Worm (Caenorhabditis elegans) whole organism, young adult: Measurements from ENCODE around the gene Y51B9A.14.
A peak's percentile ranks its signal among the peaks of the same experiment; 100 is the strongest.

Experiments
- B0035.1 ChIP-seq: sonication (generic microtip); optimal IDR thresholded peaks from 2 replicates; lab custom pipeline; 2016; ENCODE audit warnings: missing genetic modification characterization, mild to moderate bottlenecking, missing compliant biosample characterization, missing genotype, missing genetic modification reagents
- D2030.7 ChIP-seq: fragments of 200-800 bp; sonication (Bioruptor generic); IDR thresholded peaks from 2 replicates; pipeline ENCODE4 v1.3.6; 2022; ENCODE audit warnings: missing genetic modification reagents, missing genetic modification characterization, missing compliant biosample characterization
- F10E7.11 ChIP-seq: sonication (generic microtip); optimal IDR thresholded peaks from 2 replicates; lab custom pipeline; 2017; ENCODE audit warnings: mild to moderate bottlenecking, missing genetic modification characterization, moderate library complexity, missing compliant biosample characterization
- F55B11.4 ChIP-seq: sonication (generic microtip); optimal IDR thresholded peaks from 2 replicates; lab custom pipeline; 2016; ENCODE audit warnings: missing compliant biosample characterization, missing genetic modification characterization, borderline replicate concordance; ENCODE audit not compliant: insufficient read depth
- K12H6.12 ChIP-seq: fragments of 200-800 bp; sonication (Bioruptor generic); optimal IDR thresholded peaks from 2 replicates; lab custom pipeline; 2018; ENCODE audit warnings: mild to moderate bottlenecking, missing genetic modification characterization, missing compliant biosample characterization
- Y67H2A.10 ChIP-seq: fragments of 200-800 bp; sonication (Bioruptor generic); conservative IDR thresholded peaks from 2 replicates; pipeline ENCODE4 v1.3.6; 2022; ENCODE audit warnings: missing genetic modification reagents, missing genetic modification characterization, missing compliant biosample characterization
- ama-1 ChIP-seq, 3 experiments: fragments of 150-350 bp in 1 of 3; sonication (generic microtip) in 2 of 3; optimal IDR thresholded peaks; 2 replicates each; lab custom pipeline; 2014 to 2018; ENCODE audit warnings: missing biosample characterization in 2 of 3, missing genetic modification characterization in 2 of 3, missing genetic modification reagents in 2 of 3
- atf-7 ChIP-seq: sonication (generic microtip); optimal IDR thresholded peaks from 2 replicates; lab custom pipeline; 2017; ENCODE audit warnings: mild to moderate bottlenecking, missing genetic modification characterization, missing compliant biosample characterization
- attf-3 ChIP-seq: fragments of 200-800 bp; sonication (Bioruptor generic); conservative IDR thresholded peaks from 2 replicates; pipeline ENCODE4 v1.3.6; 2022; ENCODE audit warnings: missing genetic modification reagents, missing genetic modification characterization, missing compliant biosample characterization
- attf-5 ChIP-seq: fragments of 200-800 bp; sonication (Bioruptor generic); optimal IDR thresholded peaks from 2 replicates; lab custom pipeline; 2018; ENCODE audit warnings: mild to moderate bottlenecking, missing genetic modification characterization, missing compliant biosample characterization
- ccch-3 ChIP-seq: fragments of 200-800 bp; sonication (Bioruptor generic); optimal IDR thresholded peaks from 2 replicates; lab custom pipeline; 2018; ENCODE audit warnings: mild to moderate bottlenecking, missing genetic modification characterization, missing compliant biosample characterization
- cebp-1 ChIP-seq, 2 experiments: fragments of 200-800 bp in 1 of 2; sonication (Bioruptor generic) in 1 of 2; sonication (generic microtip) in 1 of 2; IDR thresholded peaks in 1 of 2; optimal IDR thresholded peaks in 1 of 2; 2 replicates each; pipeline versions ENCODE4 v1.3.6 to Lab custom; 2017 to 2022; ENCODE audit warnings: missing compliant biosample characterization in 2 of 2, missing genetic modification characterization in 2 of 2, mild to moderate bottlenecking in 1 of 2, missing genetic modification reagents in 1 of 2, moderate library complexity in 1 of 2
- ceh-27 ChIP-seq: fragments of 200-800 bp; sonication (Bioruptor generic); optimal IDR thresholded peaks from 2 replicates; lab custom pipeline; 2018; ENCODE audit warnings: mild to moderate bottlenecking, missing genetic modification characterization, moderate library complexity, missing compliant biosample characterization
- ceh-40 ChIP-seq: fragments of 200-800 bp; sonication (Bioruptor generic); IDR thresholded peaks from 2 replicates; pipeline ENCODE4 v1.3.6; 2022; ENCODE audit warnings: missing genetic modification characterization, missing compliant biosample characterization
- ceh-91 ChIP-seq: fragments of 200-800 bp; sonication (Bioruptor generic); IDR thresholded peaks from 2 replicates; pipeline ENCODE4 v1.3.6; 2022; ENCODE audit warnings: missing genetic modification reagents, missing genetic modification characterization, missing compliant biosample characterization
- dox-1 ChIP-seq: fragments of 200-800 bp; sonication (Bioruptor generic); IDR thresholded peaks from 2 replicates; pipeline ENCODE4 v1.3.6; 2022; ENCODE audit warnings: missing genetic modification reagents, missing genetic modification characterization, missing compliant biosample characterization
- ekl-4 ChIP-seq: fragments of 200-800 bp; sonication (Bioruptor generic); IDR thresholded peaks from 2 replicates; pipeline ENCODE4 v1.3.6; 2022; ENCODE audit warnings: missing genetic modification reagents, missing genetic modification characterization, missing compliant biosample characterization
- gei-17 ChIP-seq: fragments of 200-800 bp; sonication (Bioruptor generic); optimal IDR thresholded peaks from 2 replicates; lab custom pipeline; 2018; ENCODE audit warnings: mild to moderate bottlenecking, missing genetic modification characterization, missing compliant biosample characterization
- him-1 ChIP-seq: sonication (generic microtip); optimal IDR thresholded peaks from 2 replicates; lab custom pipeline; 2016; ENCODE audit warnings: missing genotype, missing genetic modification reagents, missing genetic modification characterization, missing compliant biosample characterization
- hlh-12 ChIP-seq: sonication (generic microtip); optimal IDR thresholded peaks from 2 replicates; lab custom pipeline; 2016; ENCODE audit warnings: missing genetic modification characterization, missing compliant biosample characterization
- hmg-1.2 ChIP-seq: fragments of 200-800 bp; sonication (Bioruptor generic); IDR thresholded peaks from 2 replicates; pipeline ENCODE4 v1.3.6; 2022; ENCODE audit warnings: missing genetic modification reagents, missing genetic modification characterization, missing compliant biosample characterization
- let-526 ChIP-seq: fragments of 200-800 bp; sonication (Bioruptor generic); IDR thresholded peaks from 2 replicates; pipeline ENCODE4 v1.3.6; 2022; ENCODE audit warnings: missing genetic modification reagents, missing genetic modification characterization, missing compliant biosample characterization
- let-607 ChIP-seq, 2 experiments: fragments of 200-800 bp in 1 of 2; sonication (Bioruptor generic) in 1 of 2; sonication (generic microtip) in 1 of 2; optimal IDR thresholded peaks; 2 replicates each; lab custom pipeline; 2016 to 2018; ENCODE audit warnings: mild to moderate bottlenecking in 2 of 2, missing compliant biosample characterization in 2 of 2, missing genetic modification characterization in 2 of 2, moderate library complexity in 2 of 2, missing genotype in 1 of 2
- lin-35 ChIP-seq, 3 experiments: fragments of 150-350 bp in 2 of 3; sonication (generic microtip) in 1 of 3; optimal IDR thresholded peaks; 2 replicates each; lab custom pipeline; 2014 to 2018; ENCODE audit warnings: missing biosample characterization in 3 of 3, missing genetic modification characterization in 3 of 3, missing genetic modification reagents in 3 of 3
- lin-40 ChIP-seq: sonication (generic microtip); optimal IDR thresholded peaks from 2 replicates; lab custom pipeline; 2016; ENCODE audit warnings: missing genetic modification characterization, mild to moderate bottlenecking, missing compliant biosample characterization, missing genotype, missing genetic modification reagents
- mes-4 ChIP-seq: sonication (generic microtip); optimal IDR thresholded peaks from 2 replicates; lab custom pipeline; 2016; ENCODE audit warnings: missing genotype, missing genetic modification characterization, missing compliant biosample characterization
- nfyb-1 ChIP-seq: fragments of 200-800 bp; sonication (Bioruptor generic); IDR thresholded peaks from 2 replicates; pipeline ENCODE4 v1.3.6; 2022; ENCODE audit warnings: missing genetic modification reagents, missing genetic modification characterization, missing compliant biosample characterization
- nhr-27 ChIP-seq: fragments of 200-800 bp; sonication (Bioruptor generic); optimal IDR thresholded peaks from 2 replicates; lab custom pipeline; 2018; ENCODE audit warnings: mild to moderate bottlenecking, missing genetic modification characterization, moderate library complexity, missing compliant biosample characterization
- rcor-1 ChIP-seq: fragments of 200-800 bp; sonication (Bioruptor generic); IDR thresholded peaks from 2 replicates; pipeline ENCODE4 v1.3.6; 2022; ENCODE audit warnings: missing genetic modification reagents, missing genetic modification characterization, missing compliant biosample characterization
- sea-2 ChIP-seq: fragments of 200-800 bp; sonication (Bioruptor generic); IDR thresholded peaks from 2 replicates; pipeline ENCODE4 v1.3.6; 2022; ENCODE audit warnings: missing genetic modification characterization, missing compliant biosample characterization
- somi-1 ChIP-seq: fragments of 200-800 bp; sonication (Bioruptor generic); optimal IDR thresholded peaks from 2 replicates; lab custom pipeline; 2018; ENCODE audit warnings: mild to moderate bottlenecking, missing genetic modification characterization, missing compliant biosample characterization
- tbp1 ChIP-seq: fragments of 200-800 bp; sonication (Bioruptor generic); optimal IDR thresholded peaks from 2 replicates; lab custom pipeline; 2018; ENCODE audit warnings: mild to moderate bottlenecking, missing genetic modification characterization, missing compliant biosample characterization
- tbx-9 ChIP-seq: sonication (generic microtip); optimal IDR thresholded peaks from 2 replicates; lab custom pipeline; 2016; ENCODE audit warnings: borderline replicate concordance, missing genetic modification characterization, inconsistent platforms, missing compliant biosample characterization
- tlf-1 ChIP-seq: fragments of 200-800 bp; sonication (Bioruptor generic); optimal IDR thresholded peaks from 2 replicates; lab custom pipeline; 2018; ENCODE audit warnings: mild to moderate bottlenecking, missing genetic modification characterization, missing compliant biosample characterization
- unc-62 ChIP-seq: fragments of 150-350 bp; optimal IDR thresholded peaks from 2 replicates; lab custom pipeline; 2014; ENCODE audit warnings: missing biosample characterization, missing genetic modification reagents, missing genetic modification characterization
- zfh-2 ChIP-seq: fragments of 200-800 bp; sonication (Bioruptor generic); conservative IDR thresholded peaks from 2 replicates; pipeline ENCODE4 v1.3.6; 2022; ENCODE audit warnings: missing genetic modification reagents, missing genetic modification characterization, missing compliant biosample characterization
- zim-3 ChIP-seq: sonication (generic microtip); optimal IDR thresholded peaks from 2 replicates; lab custom pipeline; 2017; ENCODE audit warnings: mild to moderate bottlenecking, missing genetic modification characterization, moderate library complexity, missing compliant biosample characterization
- ztf-25 ChIP-seq: fragments of 200-800 bp; sonication (Bioruptor generic); IDR thresholded peaks from 2 replicates; pipeline ENCODE4 v1.3.6; 2022; ENCODE audit warnings: missing genetic modification reagents, missing genetic modification characterization, missing compliant biosample characterization
- ztf-6 ChIP-seq: fragments of 200-800 bp; sonication (Bioruptor generic); IDR thresholded peaks from 2 replicates; pipeline ENCODE4 v1.3.6; 2022; ENCODE audit warnings: missing genetic modification reagents, missing genetic modification characterization, missing compliant biosample characterization

Gene Y51B9A.14

DNA sequence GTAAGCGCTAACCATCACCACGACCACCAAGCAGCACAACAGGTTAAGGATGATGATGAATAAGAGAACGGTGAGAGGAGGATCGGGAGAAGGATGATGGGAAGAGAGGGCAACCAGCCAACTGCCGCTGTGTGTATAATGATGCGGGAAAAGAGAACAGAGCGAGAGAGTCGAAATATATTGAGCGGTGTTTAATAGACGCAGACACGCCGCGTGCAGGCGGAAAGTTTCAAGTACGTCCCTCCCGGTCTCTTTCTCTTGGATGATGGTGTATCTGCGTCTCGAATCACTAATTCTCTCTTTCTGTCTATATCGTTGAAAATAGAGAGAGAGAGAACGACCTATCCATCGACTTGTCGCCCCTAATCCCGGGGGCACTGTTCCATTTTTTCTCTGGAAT, 41.5 kb downstream of the Y51B9A.14 start:
- TF ChIP-seq ceh-91 (GFP tag; lab: Robert Waterston, UW) (no peak), hlh-12 (tag; lab: Kevin White, UChicago) (no peak), F10E7.11 (tag; lab: Kevin White, UChicago) (no peak), Y67H2A.10 (GFP tag; lab: Robert Waterston, UW) (no peak), ceh-27 (GFP tag; lab: Kevin White, UChicago) (peak; percentile 10), ztf-6 (GFP tag; lab: Robert Waterston, UW) (no peak), ama-1 (optimal IDR thresholded peaks at IDR 0.05; lab: Kevin White, UChicago) (no peak), ama-1 (GFP tag; optimal IDR thresholded peaks at IDR 0.05; lab: Kevin White, UChicago) (no peak), ekl-4 (0 out of 2 replicates have a peak, but pooled peaks have one; percentile 23), atf-7 (tag; lab: Kevin White, UChicago) (no peak), him-1 (tag; lab: Kevin White, UChicago) (no peak), zfh-2 (GFP tag; lab: Robert Waterston, UW) (peak; percentile 43; the same call in 1 of the 2 replicates), D2030.7 (no peak), mes-4 (tag; lab: Kevin White, UChicago) (no peak), nfyb-1 (GFP tag; lab: Robert Waterston, UW) (0 out of 2 replicates have a peak, but pooled peaks have one; percentile 54), F55B11.4 (tag; lab: Kevin White, UChicago) (no peak), tlf-1 (no peak), sea-2 (GFP tag; lab: Robert Waterston, UW) (no peak), let-526 (GFP tag; lab: Robert Waterston, UW) (no peak), ztf-25 (GFP tag; lab: Robert Waterston, UW) (no peak), attf-5 (GFP tag; lab: Kevin White, UChicago) (peak; percentile 39), rcor-1 (GFP tag; lab: Robert Waterston, UW) (0 out of 2 replicates have a peak, but pooled peaks have one; percentile 8), ceh-40 (GFP tag; lab: Robert Waterston, UW) (no peak), somi-1 (GFP tag; lab: Kevin White, UChicago) (no peak), lin-40 (peak; percentile 8), cebp-1 (GFP tag; IDR thresholded peaks at IDR 0.05; lab: Robert Waterston, UW) (no peak), cebp-1 (tag; optimal IDR thresholded peaks at IDR 0.05; lab: Kevin White, UChicago) (peak; percentile 43), tbp1 (GFP tag; lab: Kevin White, UChicago) (peak; percentile 9), nhr-27 (tag; lab: Kevin White, UChicago) (no peak), dox-1 (GFP tag; lab: Robert Waterston, UW) (peak; percentile 46; the same call in 1 of the 2 replicates), B0035.1 (no peak), unc-62 (GFP tag; lab: Kevin White, UChicago) (no peak), ccch-3 (GFP tag; lab: Kevin White, UChicago) (no peak), zim-3 (tag; lab: Kevin White, UChicago) (no peak), hmg-1.2 (GFP tag; lab: Robert Waterston, UW) (peak; percentile 83), tbx-9 (no peak)
- TF ChIP-seq, all 124 proteins: peak for 11

DNA sequence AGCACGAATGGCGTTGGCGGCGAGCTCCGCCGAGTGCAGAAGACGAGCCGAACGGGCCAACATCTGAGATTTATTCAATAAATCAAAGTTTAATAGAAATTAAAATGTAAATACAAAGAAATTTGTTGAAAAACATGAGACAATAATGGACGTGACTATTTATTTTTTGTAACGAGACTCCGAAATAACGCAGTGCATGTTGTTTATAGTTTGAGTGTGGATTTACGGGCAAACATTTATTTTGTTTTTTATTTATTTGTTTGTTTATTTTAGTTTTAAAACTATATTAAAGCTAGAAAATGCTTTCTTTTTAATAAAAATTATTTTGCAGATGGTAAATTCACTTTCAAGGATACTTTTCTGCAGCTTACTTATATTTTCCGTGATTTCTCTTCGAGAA, 45.6 kb downstream of the Y51B9A.14 start, which contains the start of the genes sdhb-1 and cup-15:
sdhb-1 (minus strand) TSS at position 63 of the 400 bp plus-strand sequence.
cup-15 (plus strand) TSS at position 332 of the 400 bp plus-strand sequence.
- TF ChIP-seq attf-3 (GFP tag; lab: Robert Waterston, UW) (peak; percentile 87), ama-1 (optimal IDR thresholded peaks at IDR 0.05; lab: Kevin White, UChicago) (no peak), ama-1 (GFP tag; optimal IDR thresholded peaks at IDR 0.05; lab: Kevin White, UChicago) (no peak), gei-17 (GFP tag; lab: Kevin White, UChicago) (no peak), ztf-6 (GFP tag; lab: Robert Waterston, UW) (no peak), K12H6.12 (tag; lab: Kevin White, UChicago) (no peak), lin-35 (GFP tag; optimal IDR thresholded peaks at IDR 0.05; lab: Kevin White, UChicago) (no peak), let-607 (tag; optimal IDR thresholded peaks at IDR 0.05; lab: Kevin White, UChicago) (no peak)
